Fruit fly (Drosophila melanogaster) whole organism, adult: ENCODE results near the gene Pez.
A peak's percentile ranks its signal among the peaks of the same experiment; 100 is the strongest.

ENCODE experiments used
- CG11617 ChIP-seq: fragments of 200-800 bp; sonication (Bioruptor generic); optimal IDR thresholded peaks from 2 replicates; lab custom pipeline; 2017; ENCODE audit warnings: mild to moderate bottlenecking, missing biosample characterization, missing genetic modification reagents, missing genetic modification characterization
- CG12768 ChIP-seq: fragments of 200-800 bp; sonication (Bioruptor generic); optimal IDR thresholded peaks from 2 replicates; lab custom pipeline; 2017; ENCODE audit warnings: missing biosample characterization, missing genetic modification characterization, mild to moderate bottlenecking, moderate library complexity, missing genetic modification reagents
- CG14711 ChIP-seq: fragments of 200-800 bp; sonication (Bioruptor generic); optimal IDR thresholded peaks from 2 replicates; lab custom pipeline; 2018; ENCODE audit warnings: missing biosample characterization, mild to moderate bottlenecking, missing genetic modification characterization, moderate library complexity
- CG1620 ChIP-seq: fragments of 200-800 bp; sonication (Bioruptor generic); optimal IDR thresholded peaks from 2 replicates; lab custom pipeline; 2016; ENCODE audit warnings: missing biosample characterization, missing genetic modification characterization
- CG33017 ChIP-seq: fragments of 200-800 bp; sonication (Bioruptor generic); optimal IDR thresholded peaks from 2 replicates; lab custom pipeline; 2018; ENCODE audit warnings: missing biosample characterization, mild to moderate bottlenecking, missing genetic modification characterization, moderate library complexity
- CG5204 ChIP-seq: fragments of 200-800 bp; sonication (Bioruptor generic); optimal IDR thresholded peaks from 2 replicates; lab custom pipeline; 2016; ENCODE audit warnings: missing biosample characterization, missing genetic modification characterization
- CG7045 ChIP-seq: fragments of 200-800 bp; sonication (Bioruptor generic); optimal IDR thresholded peaks from 2 replicates; lab custom pipeline; 2017; ENCODE audit warnings: missing biosample characterization, mild to moderate bottlenecking, missing genetic modification characterization
- CG7101 ChIP-seq: fragments of 200-800 bp; sonication (Bioruptor generic); optimal IDR thresholded peaks from 2 replicates; lab custom pipeline; 2018; ENCODE audit warnings: missing biosample characterization, mild to moderate bottlenecking, missing genetic modification characterization, moderate library complexity
- Clk ChIP-seq: fragments of 200-800 bp; sonication (Bioruptor generic); optimal IDR thresholded peaks from 2 replicates; lab custom pipeline; 2017; ENCODE audit warnings: missing biosample characterization, missing genetic modification characterization
- Crg-1 ChIP-seq: fragments of 200-800 bp; sonication (Bioruptor generic); optimal IDR thresholded peaks from 2 replicates; lab custom pipeline; 2016; ENCODE audit warnings: missing biosample characterization, missing genetic modification characterization
- Hr96 ChIP-seq: fragments of 200-800 bp; sonication (Bioruptor generic); optimal IDR thresholded peaks from 2 replicates; lab custom pipeline; 2016; ENCODE audit warnings: missing biosample characterization, missing genetic modification characterization
- Mnt ChIP-seq: fragments of 200-800 bp; sonication (Bioruptor generic); optimal IDR thresholded peaks from 2 replicates; lab custom pipeline; 2016; ENCODE audit warnings: missing biosample characterization, mild to moderate bottlenecking, missing genetic modification characterization
- bab1 ChIP-seq: fragments of 200-800 bp; sonication (Bioruptor generic); optimal IDR thresholded peaks from 3 replicates; lab custom pipeline; 2019; ENCODE audit warnings: missing biosample characterization, mild to moderate bottlenecking, missing genetic modification characterization, moderate library complexity
- cic ChIP-seq: fragments of 200-800 bp; sonication (Bioruptor generic); optimal IDR thresholded peaks from 2 replicates; lab custom pipeline; 2017; ENCODE audit warnings: missing biosample characterization, mild to moderate bottlenecking, missing genetic modification characterization, moderate library complexity
- cnc ChIP-seq, 2 experiments: fragments of >200 bp; optimal IDR thresholded peaks; 2 replicates each; lab custom pipeline; 2017
- kay ChIP-seq: fragments of 200-800 bp; sonication (Bioruptor generic); peaks from one replicate; lab custom pipeline; 2016; ENCODE audit warnings: missing biosample characterization, missing genetic modification characterization, borderline replicate concordance
- ovo ChIP-seq: fragments of 200-800 bp; sonication (Bioruptor generic); optimal IDR thresholded peaks from 2 replicates; lab custom pipeline; 2016; ENCODE audit warnings: missing biosample characterization, missing genetic modification characterization
- pad ChIP-seq: fragments of 200-800 bp; sonication (Bioruptor generic); optimal IDR thresholded peaks from 3 replicates; lab custom pipeline; 2017; ENCODE audit warnings: missing biosample characterization, missing genetic modification characterization, mild to moderate bottlenecking, moderate library complexity, missing genetic modification reagents
- tj ChIP-seq: fragments of 200-800 bp; sonication (Bioruptor generic); optimal IDR thresholded peaks from 3 replicates; lab custom pipeline; 2017; ENCODE audit warnings: missing biosample characterization, mild to moderate bottlenecking, missing genetic modification characterization, moderate library complexity
- toe ChIP-seq: fragments of 200-800 bp; sonication (Bioruptor generic); optimal IDR thresholded peaks from 2 replicates; lab custom pipeline; 2016; ENCODE audit warnings: missing biosample characterization, missing genetic modification characterization

Pez gene

DNA sequence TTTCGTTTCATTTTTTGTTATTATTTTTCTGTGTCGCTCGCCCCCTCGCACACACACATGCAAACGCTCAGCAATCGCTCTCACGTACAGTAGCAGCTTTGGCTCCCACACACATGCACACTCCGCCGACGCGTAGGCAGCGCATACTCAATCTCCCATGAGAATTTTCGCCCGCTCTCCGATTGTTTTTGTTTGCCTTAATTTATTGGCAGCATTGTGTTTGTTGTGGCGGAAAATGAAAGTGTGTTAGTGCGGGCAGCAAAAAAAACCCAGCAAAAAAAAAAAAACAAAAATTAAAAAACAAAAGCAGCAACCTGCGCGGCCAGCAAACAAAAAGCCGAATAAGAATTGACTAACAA is 14.1 kb downstream of the Pez start:
- peak; percentile 86 for TF ChIP-seq CG7045 (GFP tag; lab: Kevin White, UChicago)
- peak; percentile 46 for TF ChIP-seq CG7101 (tag; lab: Kevin White, UChicago)
- peak; percentile 87 for TF ChIP-seq CG33017
- TF ChIP-seq toe: peak; percentile 70
- no peak for TF ChIP-seq ovo
- no peak for TF ChIP-seq cnc (optimal IDR thresholded peaks at IDR 0.05; lab: Kevin White, UChicago)
- peak; percentile 65 for TF ChIP-seq tj
- peak; percentile 99 for TF ChIP-seq kay
- TF ChIP-seq CG14711: no peak
- peak; percentile 58 for TF ChIP-seq Hr96 (GFP tag; lab: Kevin White, UChicago)
- peak; percentile 95 for TF ChIP-seq CG12768 (GFP tag; lab: Kevin White, UChicago)
- TF ChIP-seq CG5204: peak; percentile 64
- TF ChIP-seq bab1 (GFP tag; lab: Kevin White, UChicago): peak; percentile 37
- peak; percentile 62 for TF ChIP-seq Mnt
- peak; percentile 28 for TF ChIP-seq Crg-1
- peak; percentile 63 for TF ChIP-seq pad (GFP tag; lab: Kevin White, UChicago)
- peak; percentile 81 for TF ChIP-seq Clk (GFP tag; lab: Kevin White, UChicago)
- peak; percentile 84 for TF ChIP-seq CG11617 (GFP tag; lab: Kevin White, UChicago)
- TF ChIP-seq CG1620 (GFP tag; lab: Kevin White, UChicago): no peak
- TF ChIP-seq cic (GFP tag; lab: Kevin White, UChicago): peak; percentile 93

DNA sequence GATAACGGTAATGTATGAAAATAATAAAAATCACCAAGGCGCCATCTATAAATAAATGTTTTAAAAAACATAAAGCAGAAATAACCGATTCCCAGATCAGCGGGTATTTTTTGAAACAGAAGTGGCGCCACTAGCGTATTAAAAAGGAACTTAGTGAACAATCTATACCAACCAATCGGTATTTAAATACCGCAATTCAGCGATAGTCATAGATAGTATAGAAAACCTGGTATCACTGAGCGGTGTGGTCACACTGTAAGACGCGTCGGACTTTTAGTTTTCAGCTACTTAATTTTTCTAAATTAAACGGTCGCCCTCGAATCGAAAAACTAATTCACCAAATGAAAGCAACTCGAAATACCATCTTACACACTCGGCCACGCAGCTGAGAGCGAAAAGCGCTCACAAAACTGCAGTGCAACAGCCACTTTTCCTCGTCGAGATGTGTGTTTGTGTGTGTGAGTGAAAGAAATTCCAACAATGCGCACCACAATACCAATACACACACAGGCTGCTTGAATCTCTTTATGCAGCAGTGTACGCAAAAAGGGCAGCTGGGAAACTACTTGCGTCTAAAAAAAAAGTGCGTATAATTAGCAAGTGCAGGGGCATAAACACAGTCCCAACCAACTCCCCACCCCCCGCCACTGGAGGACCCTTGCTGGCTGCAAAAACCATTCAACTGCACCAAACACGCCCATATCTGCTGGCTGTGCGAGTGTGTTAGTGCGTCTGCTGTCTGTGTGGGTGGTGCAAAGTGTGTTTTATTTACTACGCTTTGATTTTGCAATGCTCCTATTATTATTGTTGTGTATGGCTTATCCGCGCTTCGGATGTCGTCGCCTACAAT is 14.7 kb downstream of the Pez start, which contains the start of gene PDZ-GEF:
Gene PDZ-GEF (plus strand): TSS at position 232 of the 850 bp plus-strand sequence.
- TF ChIP-seq CG5204 (no peak), CG14711 (peak; percentile 28), Crg-1 (no peak), CG1620 (GFP tag; lab: Kevin White, UChicago) (peak; percentile 54), tj (no peak), Mnt (no peak), Hr96 (GFP tag; lab: Kevin White, UChicago) (no peak), CG12768 (GFP tag; lab: Kevin White, UChicago) (no peak), CG11617 (GFP tag; lab: Kevin White, UChicago) (no peak), CG7101 (tag; lab: Kevin White, UChicago) (peak; percentile 34), CG7045 (GFP tag; lab: Kevin White, UChicago) (no peak)

DNA sequence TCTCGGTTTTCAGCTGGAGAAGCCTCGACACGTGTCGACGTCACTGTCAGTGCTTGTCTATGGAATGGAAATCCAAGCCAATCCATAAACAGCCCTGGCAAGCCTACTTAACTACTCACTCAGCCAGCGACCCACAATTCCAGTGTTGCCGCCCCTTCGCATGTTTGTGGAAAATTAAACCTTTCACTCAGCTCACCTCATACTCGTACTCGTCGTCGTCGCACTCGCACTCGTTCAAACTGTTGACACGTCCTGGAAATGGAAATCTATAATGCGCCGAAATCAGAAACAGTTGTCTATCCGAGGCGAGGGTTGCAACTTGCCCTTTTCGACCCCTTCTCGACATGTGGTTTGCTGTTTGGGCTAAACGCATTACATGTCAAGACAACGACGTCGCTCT is 19.4 kb downstream of the Pez start:
- TF ChIP-seq pad (GFP tag; lab: Kevin White, UChicago) (no peak), Hr96 (GFP tag; lab: Kevin White, UChicago) (no peak), CG7101 (tag; lab: Kevin White, UChicago) (no peak), bab1 (GFP tag; lab: Kevin White, UChicago) (no peak), toe (no peak)

DNA sequence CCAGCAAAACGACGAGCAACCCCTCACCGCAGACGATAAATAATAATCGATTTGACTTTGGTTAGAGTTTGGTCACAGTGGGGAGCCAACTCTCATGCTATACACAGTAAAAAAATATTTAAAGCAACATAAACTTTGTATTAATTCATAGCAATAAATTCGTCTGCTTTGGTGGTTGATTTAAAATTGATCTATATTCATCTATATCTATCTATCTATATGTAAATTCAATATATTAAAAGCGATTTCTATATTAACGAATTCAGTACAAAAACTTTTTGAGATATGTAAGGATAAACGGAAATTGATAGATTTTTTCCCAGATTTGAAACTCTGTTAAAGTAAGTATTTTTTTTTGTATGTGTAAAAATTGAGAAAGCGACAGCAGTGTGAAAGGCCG is 28.6 kb downstream of the Pez start:
- TF ChIP-seq Mnt: no peak
- no peak for TF ChIP-seq Crg-1
- TF ChIP-seq tj: no peak
- TF ChIP-seq CG12768 (GFP tag; lab: Kevin White, UChicago): no peak
- no peak for TF ChIP-seq ovo
- no peak for TF ChIP-seq CG7101 (tag; lab: Kevin White, UChicago)
- no peak for TF ChIP-seq CG1620 (GFP tag; lab: Kevin White, UChicago)
- TF ChIP-seq cic (GFP tag; lab: Kevin White, UChicago): no peak
- no peak for TF ChIP-seq pad (GFP tag; lab: Kevin White, UChicago)
- TF ChIP-seq kay: no peak
- TF ChIP-seq CG7045 (GFP tag; lab: Kevin White, UChicago): no peak
- no peak for TF ChIP-seq CG11617 (GFP tag; lab: Kevin White, UChicago)

- TF ChIP-seq toe: no peak
- no peak for TF ChIP-seq Mnt
- no peak for TF ChIP-seq Clk (GFP tag; lab: Kevin White, UChicago)
- no peak for TF ChIP-seq tj
- TF ChIP-seq CG7101 (tag; lab: Kevin White, UChicago): no peak
- no peak for TF ChIP-seq CG11617 (GFP tag; lab: Kevin White, UChicago)
These were observed 29.8 kb downstream of the Pez start, which contains the start of the genes CG43922 and CG13984 for dm6 chr2L:6308651-6309050. Gene CG43922, minus strand, starts transcription at chr2L:6308751. Gene CG13984, plus strand, starts transcription at chr2L:6308819.

DNA sequence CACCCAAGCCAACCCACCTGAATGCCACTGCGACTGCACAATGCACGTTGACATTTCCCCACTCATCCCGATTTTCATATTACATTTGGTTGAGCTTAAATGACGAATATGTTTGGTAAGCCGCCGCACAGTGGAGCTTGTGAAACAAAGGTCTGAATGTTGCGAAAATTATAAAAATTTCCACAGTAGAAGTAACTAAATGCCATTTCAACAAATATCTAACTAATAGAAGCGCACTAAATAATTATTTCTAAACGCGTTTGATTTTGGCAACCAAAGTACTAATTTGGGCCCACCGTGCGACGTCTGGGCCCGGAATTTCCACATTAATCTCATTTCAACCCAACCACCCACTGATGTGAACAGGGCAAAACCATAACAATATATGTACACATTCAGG is 31.6 kb downstream of the Pez start:
- TF ChIP-seq CG5204: peak; percentile 17
- no peak for TF ChIP-seq CG11617 (GFP tag; lab: Kevin White, UChicago)

dm6 chr2L:6301616-6302015 is 36.9 kb downstream of the Pez start:
- TF ChIP-seq CG7045 (GFP tag; lab: Kevin White, UChicago) (no peak), toe (no peak), CG5204 (no peak), CG11617 (GFP tag; lab: Kevin White, UChicago) (no peak), cnc (optimal IDR thresholded peaks at IDR 0.05; lab: Kevin White, UChicago) (no peak), bab1 (GFP tag; lab: Kevin White, UChicago) (no peak), Clk (GFP tag; lab: Kevin White, UChicago) (no peak), cic (GFP tag; lab: Kevin White, UChicago) (no peak), pad (GFP tag; lab: Kevin White, UChicago) (no peak), CG1620 (GFP tag; lab: Kevin White, UChicago) (no peak), tj (no peak), CG7101 (tag; lab: Kevin White, UChicago) (no peak), Crg-1 (no peak), Mnt (no peak), CG14711 (no peak), kay (no peak), Hr96 (GFP tag; lab: Kevin White, UChicago) (no peak), CG12768 (GFP tag; lab: Kevin White, UChicago) (no peak)
